Worm (Caenorhabditis elegans) whole organism, midembryonic: ENCODE data around the gene C06B3.1.

ENCODE experiments used
- T22C8.4 ChIP-seq: fragments of 200-800 bp; sonication (Bioruptor generic); IDR thresholded peaks from 2 replicates; pipeline ENCODE4 v1.3.6; 2022; ENCODE audit warnings: missing genetic modification characterization, missing compliant biosample characterization
- cog-1 ChIP-seq: sonication (generic microtip); optimal IDR thresholded peaks from 2 replicates; lab custom pipeline; 2016; ENCODE audit warnings: missing genetic modification characterization, missing compliant biosample characterization
- flt-1 ChIP-seq: fragments of 200-800 bp; sonication (Bioruptor generic); IDR thresholded peaks from 2 replicates; pipeline ENCODE4 v1.3.6; 2022; ENCODE audit warnings: missing genetic modification characterization, missing compliant biosample characterization
- klf-2 ChIP-seq: fragments of 200-800 bp; sonication (Bioruptor generic); conservative IDR thresholded peaks from 2 replicates; pipeline ENCODE4 v1.3.6; 2022; ENCODE audit warnings: missing genetic modification reagents, missing genetic modification characterization, missing compliant biosample characterization
- med-1 ChIP-seq: sonication (generic microtip); optimal IDR thresholded peaks from 2 replicates; lab custom pipeline; 2017; ENCODE audit warnings: missing genetic modification characterization, mild to moderate bottlenecking, missing compliant biosample characterization, antibody characterized with exemption, missing genetic modification reagents; ENCODE audit not compliant: insufficient read depth
- ref-1 ChIP-seq: fragments of 200-800 bp; sonication (Bioruptor generic); conservative IDR thresholded peaks from 2 replicates; pipeline ENCODE4 v1.3.6; 2022; ENCODE audit warnings: missing genetic modification reagents, missing genetic modification characterization, missing compliant biosample characterization
- tab-1 ChIP-seq: fragments of 200-800 bp; sonication (Bioruptor generic); IDR thresholded peaks from 2 replicates; pipeline ENCODE4 v1.3.6; 2022; ENCODE audit warnings: missing genetic modification characterization, missing compliant biosample characterization
- ztf-23 ChIP-seq: fragments of 200-800 bp; sonication (Bioruptor generic); IDR thresholded peaks from 2 replicates; pipeline ENCODE4 v1.3.6; 2022; ENCODE audit warnings: missing genetic modification reagents, missing genetic modification characterization, missing compliant biosample characterization
- ztf-29 ChIP-seq: fragments of 200-800 bp; sonication (Bioruptor generic); IDR thresholded peaks from 2 replicates; pipeline ENCODE4 v1.3.6; 2022; ENCODE audit warnings: missing genetic modification reagents, missing genetic modification characterization, missing compliant biosample characterization

Gene C06B3.1

DNA sequence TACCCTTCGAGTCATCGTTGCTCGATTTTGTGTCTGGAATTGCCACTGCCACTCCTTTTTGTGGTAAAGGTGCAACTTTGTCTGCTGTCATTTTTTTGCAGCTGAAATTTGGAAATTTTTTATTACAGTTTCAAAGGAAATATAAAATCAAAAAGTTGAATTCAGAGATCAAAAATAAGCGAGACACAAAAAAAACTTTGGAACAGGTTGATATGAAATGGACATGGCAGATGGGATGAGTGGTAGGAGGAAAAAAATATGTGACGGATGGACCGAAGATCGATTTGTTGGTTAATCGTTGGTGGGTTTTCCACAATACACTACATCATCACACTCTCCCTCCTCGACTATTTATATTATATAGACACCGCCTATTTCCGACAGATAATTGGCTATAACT, 31.9 kb downstream of the C06B3.1 start, which contains the start of gene R10D12.1:
Gene R10D12.1 (minus strand): TSS at position 101 of the 400 bp plus-strand sequence.
- no peak for TF ChIP-seq ztf-29 (GFP tag; lab: Robert Waterston, UW)
- no peak for TF ChIP-seq flt-1 (GFP tag; lab: Robert Waterston, UW)
- TF ChIP-seq klf-2 = no peak
- TF ChIP-seq T22C8.4 (GFP tag; lab: Robert Waterston, UW) = no peak
- TF ChIP-seq med-1 (GFP tag; lab: Kevin White, UChicago) = no peak
- TF ChIP-seq cog-1 (tag; lab: Kevin White, UChicago) = no peak
- no peak for TF ChIP-seq tab-1 (GFP tag; lab: Robert Waterston, UW)
- no peak for TF ChIP-seq ztf-23 (GFP tag; lab: Robert Waterston, UW)
- TF ChIP-seq ref-1 (GFP tag; lab: Robert Waterston, UW) = no peak

DNA sequence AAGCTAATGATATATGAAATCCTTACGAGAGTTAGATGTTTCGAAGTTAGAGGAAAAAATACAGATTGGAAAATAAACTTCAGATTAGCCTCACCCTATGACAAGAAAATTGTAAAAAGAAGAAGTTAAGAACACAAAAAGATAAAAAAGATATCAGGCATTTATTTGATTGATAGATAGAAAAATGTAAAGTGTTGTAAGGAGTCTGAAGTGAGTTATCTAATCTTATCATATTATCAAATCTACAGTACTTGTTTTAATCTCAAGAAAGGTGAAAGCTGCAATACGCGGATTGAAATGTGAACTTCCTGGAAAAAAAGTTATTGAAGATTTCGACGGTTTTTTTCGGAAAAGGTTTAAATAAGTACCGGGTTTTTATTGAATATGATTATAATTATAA, 32.8 kb downstream of the C06B3.1 start:
- TF ChIP-seq tab-1 (GFP tag; lab: Robert Waterston, UW) (no peak), T22C8.4 (GFP tag; lab: Robert Waterston, UW) (no peak), cog-1 (tag; lab: Kevin White, UChicago) (no peak), ztf-29 (GFP tag; lab: Robert Waterston, UW) (no peak), flt-1 (GFP tag; lab: Robert Waterston, UW) (no peak), ztf-23 (GFP tag; lab: Robert Waterston, UW) (no peak), ref-1 (GFP tag; lab: Robert Waterston, UW) (no peak)

DNA sequence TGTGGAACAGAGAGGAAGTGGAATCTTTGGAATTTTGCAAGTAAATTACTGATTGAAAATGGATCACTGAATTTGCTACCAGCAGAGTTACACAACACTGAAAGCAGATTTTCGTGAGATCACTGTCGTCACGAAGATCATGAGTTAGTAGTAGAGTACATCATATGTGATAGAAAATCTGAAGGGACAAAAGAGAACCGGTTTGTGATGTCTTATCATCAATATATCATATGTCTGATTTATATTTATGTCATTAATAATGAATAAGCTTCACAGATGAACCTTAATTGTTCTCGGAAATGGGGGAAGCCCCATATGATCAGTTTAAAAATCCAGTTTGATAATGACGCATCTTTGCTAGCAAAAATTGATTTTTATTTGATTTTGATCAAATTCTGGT, 33.5 kb downstream of the C06B3.1 start:
- TF ChIP-seq med-1 (GFP tag; lab: Kevin White, UChicago) (no peak), ref-1 (GFP tag; lab: Robert Waterston, UW) (no peak), cog-1 (tag; lab: Kevin White, UChicago) (no peak), T22C8.4 (GFP tag; lab: Robert Waterston, UW) (no peak), klf-2 (no peak), flt-1 (GFP tag; lab: Robert Waterston, UW) (no peak), tab-1 (GFP tag; lab: Robert Waterston, UW) (no peak), ztf-23 (GFP tag; lab: Robert Waterston, UW) (no peak), ztf-29 (GFP tag; lab: Robert Waterston, UW) (no peak)

DNA sequence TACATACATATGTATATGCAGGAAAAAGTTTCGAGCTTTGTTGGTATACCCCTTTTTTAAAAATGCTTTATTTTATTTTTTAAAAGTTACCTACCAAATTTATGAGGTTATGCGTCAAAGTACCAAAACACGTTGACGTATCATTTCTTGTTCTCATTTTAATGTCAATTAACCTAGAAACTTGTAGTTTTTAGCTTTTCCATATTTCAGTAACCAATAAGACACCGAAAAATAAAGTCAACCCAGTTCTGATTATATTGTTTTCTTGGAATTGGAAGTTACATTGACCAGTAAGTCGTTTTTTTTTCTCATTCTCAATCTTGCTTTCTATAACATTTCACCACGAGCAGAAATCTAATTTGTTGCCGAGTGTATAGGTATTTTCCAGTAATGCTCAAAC, 34.3 kb downstream of the C06B3.1 start, which contains the start of gene srw-145:
Gene srw-145 (plus strand): TSS at position 301 of the 400 bp plus-strand sequence.
- TF ChIP-seq T22C8.4 (GFP tag; lab: Robert Waterston, UW) (no peak), ref-1 (GFP tag; lab: Robert Waterston, UW) (no peak), tab-1 (GFP tag; lab: Robert Waterston, UW) (no peak), med-1 (GFP tag; lab: Kevin White, UChicago) (no peak), cog-1 (tag; lab: Kevin White, UChicago) (no peak), klf-2 (no peak), flt-1 (GFP tag; lab: Robert Waterston, UW) (no peak), ztf-29 (GFP tag; lab: Robert Waterston, UW) (no peak), ztf-23 (GFP tag; lab: Robert Waterston, UW) (no peak)

DNA sequence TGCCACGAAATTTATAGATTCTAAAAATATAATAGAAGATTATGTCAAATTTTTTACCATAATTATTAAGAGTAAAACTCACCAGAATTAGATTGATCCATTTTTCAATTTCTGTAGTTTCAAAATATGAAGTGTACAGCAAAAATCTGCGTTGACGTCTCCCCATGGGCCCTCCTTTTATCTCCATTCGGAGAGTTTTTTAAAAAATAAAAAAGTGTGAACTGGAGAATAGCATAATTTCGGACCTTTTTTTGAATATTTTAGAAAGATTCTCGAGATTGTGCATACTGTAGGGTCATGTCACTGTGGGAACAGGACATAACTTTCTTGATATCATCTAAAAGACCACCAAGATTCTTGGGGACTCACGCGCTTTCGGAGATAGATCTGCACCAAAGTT, 39.5 kb downstream of the C06B3.1 start, which contains the start of gene dpr-1:
Gene dpr-1 (minus strand): TSS at position 101 of the 400 bp plus-strand sequence.
- no peak for TF ChIP-seq ztf-29 (GFP tag; lab: Robert Waterston, UW)

DNA sequence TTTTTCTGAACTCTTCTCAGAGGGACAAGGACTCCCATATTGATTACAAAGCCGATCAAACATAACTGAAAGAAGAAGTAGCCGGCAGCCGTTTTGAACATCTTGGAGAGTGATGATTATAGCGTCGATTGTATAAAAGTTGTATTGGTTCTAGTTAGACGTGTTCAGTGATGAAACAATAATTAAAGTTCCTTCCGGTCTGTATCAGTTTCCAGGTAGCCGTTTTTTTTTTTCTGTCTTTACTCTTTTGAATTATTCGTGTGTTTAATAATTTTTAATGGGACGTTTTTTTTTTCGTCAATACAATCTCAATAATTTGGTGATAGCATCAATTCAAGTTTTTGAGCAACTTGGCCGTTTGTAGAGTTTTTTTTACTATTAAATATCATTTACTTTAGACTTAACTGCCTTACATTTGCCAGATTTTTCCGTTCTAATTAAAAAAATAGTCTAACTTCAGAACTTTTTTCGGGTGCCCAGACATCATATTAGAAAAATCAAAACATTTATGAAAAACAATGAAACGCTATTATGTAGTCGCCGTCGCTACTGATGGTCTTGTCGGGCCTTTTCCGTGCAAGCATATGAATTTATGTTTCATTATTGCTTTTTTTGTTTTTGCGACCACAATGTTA, 43.9 kb downstream of the C06B3.1 start, which contains the start of the genes srx-10 and clec-226:
Gene srx-10 (minus strand): TSS at position 101 of the 635 bp plus-strand sequence.
Gene clec-226 (plus strand): TSS at position 585 of the 635 bp plus-strand sequence.
- no peak for TF ChIP-seq flt-1 (GFP tag; lab: Robert Waterston, UW)
- no peak for TF ChIP-seq T22C8.4 (GFP tag; lab: Robert Waterston, UW)
- TF ChIP-seq ref-1 (GFP tag; lab: Robert Waterston, UW) = no peak
- TF ChIP-seq cog-1 (tag; lab: Kevin White, UChicago) = no peak
- no peak for TF ChIP-seq tab-1 (GFP tag; lab: Robert Waterston, UW)
- no peak for TF ChIP-seq ztf-29 (GFP tag; lab: Robert Waterston, UW)
- TF ChIP-seq med-1 (GFP tag; lab: Kevin White, UChicago) = no peak
- TF ChIP-seq ztf-23 (GFP tag; lab: Robert Waterston, UW) = no peak
- TF ChIP-seq klf-2 = no peak

DNA sequence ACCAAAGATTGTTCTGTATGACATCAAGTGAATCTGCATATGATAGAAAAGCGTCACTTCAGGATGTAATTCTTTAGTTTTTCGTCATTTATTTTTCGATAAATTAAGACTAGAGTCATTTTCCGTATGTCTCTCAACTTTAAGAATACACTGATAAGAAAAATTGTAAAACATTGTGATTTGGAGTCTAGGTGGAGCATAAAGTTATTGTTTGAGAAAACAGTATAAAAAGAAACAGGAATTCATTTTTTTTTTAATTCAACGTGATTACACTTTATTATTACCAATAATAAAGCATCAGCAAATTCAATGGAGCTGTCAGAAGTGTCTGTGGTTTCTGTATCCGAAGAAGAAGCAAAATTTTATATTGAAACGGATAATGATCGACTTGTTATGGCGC, 46.4 kb downstream of the C06B3.1 start, which contains the start of gene R10D12.6:
Gene R10D12.6 (plus strand): TSS at position 301 of the 400 bp plus-strand sequence.
- TF ChIP-seq T22C8.4 (GFP tag; lab: Robert Waterston, UW) = no peak
- TF ChIP-seq cog-1 (tag; lab: Kevin White, UChicago) = no peak
- no peak for TF ChIP-seq klf-2
- no peak for TF ChIP-seq tab-1 (GFP tag; lab: Robert Waterston, UW)
- TF ChIP-seq flt-1 (GFP tag; lab: Robert Waterston, UW) = no peak
- no peak for TF ChIP-seq med-1 (GFP tag; lab: Kevin White, UChicago)
- no peak for TF ChIP-seq ztf-23 (GFP tag; lab: Robert Waterston, UW)
- TF ChIP-seq ztf-29 (GFP tag; lab: Robert Waterston, UW) = no peak
- TF ChIP-seq ref-1 (GFP tag; lab: Robert Waterston, UW) = no peak

DNA sequence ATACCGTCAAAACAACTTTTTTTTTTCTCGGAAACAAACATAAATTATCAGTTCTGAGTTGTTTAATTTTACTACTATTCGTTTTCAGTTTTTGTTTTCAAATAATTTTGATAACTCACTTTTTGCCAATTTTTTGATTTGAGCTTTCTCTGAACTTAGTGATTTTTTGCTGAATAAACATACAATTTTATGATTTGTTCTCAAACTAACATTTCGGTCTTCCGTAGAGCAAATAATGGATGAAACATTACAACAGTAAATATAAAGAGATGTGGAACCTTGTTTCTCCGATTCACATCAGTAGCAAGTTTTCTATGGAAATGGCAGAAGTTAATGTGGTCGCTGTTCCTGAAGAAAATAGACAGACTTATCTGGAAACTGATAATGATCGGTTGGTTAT, 47.2 kb downstream of the C06B3.1 start, which contains the start of gene R10D12.7:
Gene R10D12.7 (plus strand): TSS at position 301 of the 400 bp plus-strand sequence.
- TF ChIP-seq T22C8.4 (GFP tag; lab: Robert Waterston, UW) (no peak), ref-1 (GFP tag; lab: Robert Waterston, UW) (no peak), tab-1 (GFP tag; lab: Robert Waterston, UW) (no peak), med-1 (GFP tag; lab: Kevin White, UChicago) (no peak), flt-1 (GFP tag; lab: Robert Waterston, UW) (no peak), ztf-29 (GFP tag; lab: Robert Waterston, UW) (no peak), cog-1 (tag; lab: Kevin White, UChicago) (no peak), klf-2 (no peak), ztf-23 (GFP tag; lab: Robert Waterston, UW) (no peak)

DNA sequence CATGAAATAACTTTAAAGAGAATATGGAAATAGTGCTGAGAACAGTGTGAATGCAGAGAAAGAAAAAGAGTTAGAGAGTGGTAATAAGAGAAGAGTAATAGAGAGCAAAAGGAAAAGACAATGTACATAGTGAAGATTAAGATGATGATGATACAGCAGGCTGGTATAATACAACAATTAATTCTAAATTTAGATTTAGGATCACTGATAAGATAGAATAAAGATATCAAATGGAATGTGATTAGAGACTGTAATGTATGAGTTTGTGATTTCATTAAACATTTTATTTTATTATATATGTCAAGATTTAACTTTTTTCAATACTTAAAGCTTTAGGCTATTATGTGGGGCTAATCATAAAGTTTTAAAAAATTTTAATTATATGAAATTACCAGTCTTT, 50.6 kb downstream of the C06B3.1 start, which contains the start of gene R10D12.8:
Gene R10D12.8 (minus strand): TSS at position 101 of the 400 bp plus-strand sequence.
- TF ChIP-seq flt-1 (GFP tag; lab: Robert Waterston, UW) (no peak), T22C8.4 (GFP tag; lab: Robert Waterston, UW) (no peak), tab-1 (GFP tag; lab: Robert Waterston, UW) (no peak), ztf-29 (GFP tag; lab: Robert Waterston, UW) (no peak), klf-2 (no peak), cog-1 (tag; lab: Kevin White, UChicago) (no peak), med-1 (GFP tag; lab: Kevin White, UChicago) (no peak), ref-1 (GFP tag; lab: Robert Waterston, UW) (no peak), ztf-23 (GFP tag; lab: Robert Waterston, UW) (no peak)
